Fruit fly (Drosophila melanogaster): ENCODE results near the gene Icmt.

Icmt gene

DNA sequence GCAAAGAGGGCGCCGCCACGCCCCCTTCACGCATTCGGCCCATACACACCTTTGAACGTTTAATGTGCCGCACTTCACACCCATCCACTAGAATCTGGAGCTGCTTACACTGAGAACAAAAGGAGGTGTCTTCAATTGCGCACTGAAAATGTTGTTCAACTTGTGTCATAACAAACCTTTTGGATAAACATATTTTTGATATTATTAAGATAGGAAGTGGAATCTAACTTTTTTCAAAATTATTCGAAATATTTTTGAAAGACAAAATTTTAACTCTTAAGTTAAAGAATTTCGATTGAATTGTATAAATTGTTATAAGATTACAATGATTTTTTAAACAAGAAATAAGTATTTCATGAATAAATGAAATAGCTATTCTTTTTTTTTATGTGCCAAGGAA lies 50.2 kb downstream of the Icmt start (continued):
- TF ChIP-seq CG18764 (GFP tag; optimal IDR thresholded peaks at IDR 0.05) (no peak), CG7839 (tag; optimal IDR thresholded peaks at IDR 0.05) (peak; percentile 25), CG12391 (tag; optimal IDR thresholded peaks at IDR 0.05) (peak; percentile 70), BEAF-32 (GFP tag; optimal IDR thresholded peaks at IDR 0.05) (no peak), Gsc (GFP tag; IDR thresholded peaks at IDR 0.05) (no peak), fd102C (GFP tag; optimal IDR thresholded peaks at IDR 0.05) (peak; percentile 18), CG17328 (GFP tag; IDR thresholded peaks at IDR 0.05) (peak; percentile 47; the same call in 1 of the 2 replicates), CG6791 (GFP tag; IDR thresholded peaks at IDR 0.05; ENCODE audit: partially characterized antibody) (no peak), D19A (tag; optimal IDR thresholded peaks at IDR 0.05) (peak; percentile 36), Aef1 (GFP tag; IDR thresholded peaks at IDR 0.05) (no peak), bigmax (GFP tag; optimal IDR thresholded peaks at IDR 0.05) (no peak), bsh (GFP tag; optimal IDR thresholded peaks at IDR 0.05) (peak in 1 of 2 experiments; percentile 60), CG13775 (GFP tag; optimal IDR thresholded peaks at IDR 0.05) (peak; percentile 46), MESR4 (GFP tag; optimal IDR thresholded peaks at IDR 0.05) (no peak), HLH54F (GFP tag; optimal IDR thresholded peaks at IDR 0.05) (no peak), Sry-δ (GFP tag; optimal IDR thresholded peaks at IDR 0.05) (no peak), CG2712 (tag; optimal IDR thresholded peaks at IDR 0.05) (peak; percentile 71), CG11504 (tag; optimal IDR thresholded peaks at IDR 0.05) (peak; percentile 10), Chrac-16 (GFP tag; optimal IDR thresholded peaks at IDR 0.05) (peak; percentile 26), Six4 (GFP tag; optimal IDR thresholded peaks at IDR 0.05) (peak; percentile 3), Bgb (GFP tag; IDR thresholded peaks at IDR 0.05; ENCODE audit: partially characterized antibody) (no peak), CG18476 (GFP tag; optimal IDR thresholded peaks at IDR 0.05) (no peak), bcd (GFP tag; optimal IDR thresholded peaks at IDR 0.05) (peak; percentile 3), Vsx1 (GFP tag; optimal IDR thresholded peaks at IDR 0.05) (no peak), eve (GFP tag; optimal IDR thresholded peaks at IDR 0.05) (no peak), gfzf (GFP tag; optimal IDR thresholded peaks at IDR 0.05) (no peak), Hr51 (GFP tag; optimal IDR thresholded peaks at IDR 0.05) (peak in 1 of 2 experiments; percentile 7), CG31224 (GFP tag; IDR thresholded peaks at IDR 0.05) (no peak), CG18619 (GFP tag; optimal IDR thresholded peaks at IDR 0.05) (peak; percentile 14), otp (GFP tag; IDR thresholded peaks at IDR 0.05) (0 out of 3 replicates have a peak, but pooled peaks have one; percentile 5), CG33557 (GFP tag; optimal IDR thresholded peaks at IDR 0.05) (peak; percentile 46), CG30403 (GFP tag; optimal IDR thresholded peaks at IDR 0.05) (peak; percentile 41), CG10979 (tag; optimal IDR thresholded peaks at IDR 0.05) (peak; percentile 71), fru (optimal IDR thresholded peaks at IDR 0.05) (no peak), CG4424 (GFP tag; optimal IDR thresholded peaks at IDR 0.05) (peak; percentile 34), dmrt11E (tag; optimal IDR thresholded peaks at IDR 0.05) (peak; percentile 85), Med (GFP tag) (peak; percentile 45), inv (GFP tag; IDR thresholded peaks at IDR 0.05; ENCODE audit: partially characterized antibody) (no peak), lola (GFP tag; optimal IDR thresholded peaks at IDR 0.05) (peak in 1 of 3 experiments; percentile 84), crol (GFP tag; IDR thresholded peaks at IDR 0.05) (no peak), sens (GFP tag) (peak; percentile 88), pb (GFP tag; optimal IDR thresholded peaks at IDR 0.05) (no peak), Usf (GFP tag; optimal IDR thresholded peaks at IDR 0.05) (peak; percentile 4), CG14710 (tag; optimal IDR thresholded peaks at IDR 0.05) (peak; percentile 67), prd (optimal IDR thresholded peaks at IDR 0.05) (no peak), prd (GFP tag; IDR thresholded peaks at IDR 0.05) (peak; percentile 38; the same call in 1 of the 3 replicates), CG15479 (GFP tag; optimal IDR thresholded peaks at IDR 0.05) (peak; percentile 5), CG12236 (GFP tag; optimal IDR thresholded peaks at IDR 0.05) (peak; percentile 6), CG1602 (GFP tag; optimal IDR thresholded peaks at IDR 0.05) (peak; percentile 24), Poxn (GFP tag; IDR thresholded peaks at IDR 0.05) (no peak), Dref (GFP tag; IDR thresholded peaks at IDR 0.05) (no peak)

Measured in whole organism, embryonic.